Fruit fly (Drosophila melanogaster) whole organism, embryonic: ENCODE data around the gene trem.

Experiments
- Ada2b ChIP-seq: fragments of 200-800 bp; sonication (Bioruptor generic); IDR thresholded peaks from 2 replicates; pipeline ENCODE4 v1.3.6; 2022; ENCODE audit warnings: missing biosample characterization, missing genetic modification characterization
- Atf6 ChIP-seq: fragments of 200-800 bp; sonication (Bioruptor generic); IDR thresholded peaks from 2 replicates; pipeline ENCODE4 v1.3.6; 2022; ENCODE audit warnings: missing biosample characterization, missing genetic modification characterization
- Bgb ChIP-seq: fragments of 200-800 bp; sonication (Bioruptor generic); IDR thresholded peaks from 2 replicates; pipeline ENCODE4 v1.3.6; 2022; ENCODE audit warnings: missing biosample characterization, missing genetic modification characterization; ENCODE audit not compliant: partially characterized antibody
- CG10147 ChIP-seq: fragments of 200-800 bp; sonication (Bioruptor generic); optimal IDR thresholded peaks from 2 replicates; lab custom pipeline; 2019; ENCODE audit warnings: missing biosample characterization, mild to moderate bottlenecking, missing genetic modification characterization, moderate library complexity
- CG10431 ChIP-seq: fragments of 200-800 bp; sonication (Bioruptor generic); optimal IDR thresholded peaks from 3 replicates; lab custom pipeline; 2018; ENCODE audit warnings: missing biosample characterization, mild to moderate bottlenecking, missing genetic modification characterization
- CG10543 ChIP-seq: fragments of 200-800 bp; sonication (Bioruptor generic); optimal IDR thresholded peaks from 3 replicates; lab custom pipeline; 2017; ENCODE audit warnings: missing biosample characterization, mild to moderate bottlenecking, missing genetic modification characterization, moderate library complexity
- CG11247 ChIP-seq: fragments of 200-800 bp; sonication (Bioruptor generic); IDR thresholded peaks from 2 replicates; pipeline ENCODE4 v1.3.6; 2022; ENCODE audit warnings: missing biosample characterization, missing genetic modification characterization
- CG11695 ChIP-seq: fragments of 200-800 bp; sonication (Bioruptor generic); IDR thresholded peaks from 3 replicates; pipeline ENCODE4 v1.3.6; 2022; ENCODE audit warnings: missing biosample characterization, missing genetic modification characterization
- CG12769 ChIP-seq: fragments of 200-800 bp; sonication (Bioruptor generic); optimal IDR thresholded peaks from 2 replicates; lab custom pipeline; 2019; ENCODE audit warnings: missing biosample characterization, mild to moderate bottlenecking, missing genetic modification characterization, moderate library complexity
- CG17568 ChIP-seq: fragments of 200-800 bp; sonication (Bioruptor generic); optimal IDR thresholded peaks from 2 replicates; lab custom pipeline; 2018; ENCODE audit warnings: missing biosample characterization, mild to moderate bottlenecking, missing genetic modification characterization, moderate library complexity
- CG17612 ChIP-seq: fragments of 200-800 bp; sonication (Bioruptor generic); IDR thresholded peaks from 2 replicates; pipeline ENCODE4 v1.3.6; 2022; ENCODE audit warnings: missing biosample characterization, missing genetic modification characterization
- CG2116 ChIP-seq: fragments of 200-800 bp; sonication (Bioruptor generic); optimal IDR thresholded peaks from 3 replicates; lab custom pipeline; 2018; ENCODE audit warnings: missing biosample characterization, mild to moderate bottlenecking, missing genetic modification characterization
- CG30403 ChIP-seq: fragments of 200-800 bp; sonication (Bioruptor generic); optimal IDR thresholded peaks from 3 replicates; lab custom pipeline; 2016; ENCODE audit warnings: missing biosample characterization, missing genetic modification characterization
- CG31224 ChIP-seq: fragments of 200-800 bp; sonication (Bioruptor generic); IDR thresholded peaks from 2 replicates; pipeline ENCODE4 v1.3.6; 2022; ENCODE audit warnings: missing biosample characterization, missing genetic modification characterization
- CG31388 ChIP-seq: fragments of 200-800 bp; sonication (Bioruptor generic); optimal IDR thresholded peaks from 2 replicates; lab custom pipeline; 2016; ENCODE audit warnings: missing biosample characterization, missing genetic modification characterization
- CG32767 ChIP-seq: fragments of 200-800 bp; sonication (Bioruptor generic); IDR thresholded peaks from 2 replicates; pipeline ENCODE4 v1.3.6; 2022; ENCODE audit warnings: missing biosample characterization, missing genetic modification characterization
- CG3281 ChIP-seq: fragments of 200-800 bp; sonication (Bioruptor generic); optimal IDR thresholded peaks from 3 replicates; lab custom pipeline; 2017; ENCODE audit warnings: missing biosample characterization, mild to moderate bottlenecking, missing genetic modification characterization
- CG33557 ChIP-seq: fragments of 200-800 bp; sonication (Bioruptor generic); optimal IDR thresholded peaks from 2 replicates; lab custom pipeline; 2019; ENCODE audit warnings: missing biosample characterization, mild to moderate bottlenecking, missing genetic modification characterization, moderate library complexity
- CG4820 ChIP-seq: fragments of 200-800 bp; sonication (Bioruptor generic); optimal IDR thresholded peaks from 3 replicates; lab custom pipeline; 2016; ENCODE audit warnings: missing biosample characterization, missing genetic modification characterization
- CG6654 ChIP-seq: fragments of 200-800 bp; sonication (Bioruptor generic); optimal IDR thresholded peaks from 2 replicates; lab custom pipeline; 2017; ENCODE audit warnings: missing biosample characterization, mild to moderate bottlenecking, missing genetic modification characterization
- CG7357 ChIP-seq: fragments of 200-800 bp; sonication (Bioruptor generic); IDR thresholded peaks from 3 replicates; pipeline ENCODE4 v1.3.6; 2022; ENCODE audit warnings: missing biosample characterization, missing genetic modification characterization
- CG7786 ChIP-seq: fragments of 200-800 bp; sonication (Bioruptor generic); optimal IDR thresholded peaks from 2 replicates; lab custom pipeline; 2016; ENCODE audit warnings: missing biosample characterization, missing genetic modification characterization
- CG9727 ChIP-seq: fragments of 200-800 bp; sonication (Bioruptor generic); optimal IDR thresholded peaks from 3 replicates; lab custom pipeline; 2017; ENCODE audit warnings: missing biosample characterization, mild to moderate bottlenecking, missing genetic modification characterization
- D19A ChIP-seq: fragments of 200-800 bp; optimal IDR thresholded peaks from 3 replicates; lab custom pipeline; 2019; ENCODE audit warnings: missing biosample characterization, mild to moderate bottlenecking, missing genetic modification characterization, moderate library complexity
- Eip74EF ChIP-seq, 2 experiments: fragments of 200-800 bp in 1 of 2; fragments of >200 bp in 1 of 2; sonication (Bioruptor generic) in 1 of 2; optimal IDR thresholded peaks; 2 replicates each; lab custom pipeline; 2017 to 2019; ENCODE audit warnings: missing biosample characterization in 2 of 2, missing genetic modification characterization in 2 of 2, mild to moderate bottlenecking in 1 of 2, moderate library complexity in 1 of 2
- Ets65A ChIP-seq: fragments of 200-800 bp; sonication (Bioruptor generic); peaks from one replicate; lab custom pipeline; 2016; ENCODE audit warnings: missing biosample characterization, missing genetic modification characterization
- GATAe ChIP-seq: fragments of 200-800 bp; sonication (Bioruptor generic); conservative IDR thresholded peaks from 2 replicates; pipeline ENCODE4 v1.3.6; 2022; ENCODE audit warnings: missing biosample characterization, missing genetic modification characterization
- Gsc ChIP-seq: fragments of 200-800 bp; sonication (Bioruptor generic); IDR thresholded peaks from 2 replicates; pipeline ENCODE4 v1.3.6; 2022; ENCODE audit warnings: missing biosample characterization, missing genetic modification characterization
- H15 ChIP-seq: fragments of 200-800 bp; sonication (Bioruptor generic); IDR thresholded peaks from 3 replicates; pipeline ENCODE4 v1.3.6; 2022; ENCODE audit warnings: missing biosample characterization, missing genetic modification characterization
- Lpt ChIP-seq: fragments of >200 bp; optimal IDR thresholded peaks from 2 replicates; lab custom pipeline; 2018; ENCODE audit warnings: missing biosample characterization, missing genetic modification characterization
- NFAT ChIP-seq: fragments of 200-800 bp; sonication (Bioruptor generic); IDR thresholded peaks from 2 replicates; pipeline ENCODE4 v1.3.6; 2022; ENCODE audit warnings: missing biosample characterization, missing genetic modification characterization
- Stat92E ChIP-seq, 3 experiments: fragments of >200 bp in 2 of 3; fragments of 200-800 bp in 1 of 3; sonication (Bioruptor generic) in 1 of 3; optimal IDR thresholded peaks; 2 replicates each; lab custom pipeline; 2017 to 2019; ENCODE audit warnings: missing biosample characterization in 3 of 3, missing genetic modification characterization in 3 of 3, mild to moderate bottlenecking in 1 of 3, moderate library complexity in 1 of 3
- Trl ChIP-seq, 3 experiments: fragments of >200 bp in 2 of 3; fragments of 200-800 bp in 1 of 3; sonication (Bioruptor generic) in 1 of 3; optimal IDR thresholded peaks; 2 replicates in 1 of 3; 3 replicates in 2 of 3; lab custom pipeline; 2016 to 2017; ENCODE audit warnings: missing biosample characterization in 1 of 3, missing genetic modification characterization in 1 of 3
- Xbp1 ChIP-seq: fragments of 200-800 bp; sonication (Bioruptor generic); optimal IDR thresholded peaks from 3 replicates; lab custom pipeline; 2016; ENCODE audit warnings: missing biosample characterization, mild to moderate bottlenecking, missing genetic modification characterization
- Xrp1 ChIP-seq: fragments of 200-800 bp; sonication (Bioruptor generic); IDR thresholded peaks from 2 replicates; pipeline ENCODE4 v1.3.6; 2022; ENCODE audit warnings: missing biosample characterization, missing genetic modification characterization
- bcd ChIP-seq: fragments of 200-800 bp; sonication (Bioruptor generic); optimal IDR thresholded peaks from 2 replicates; lab custom pipeline; 2017; ENCODE audit warnings: missing biosample characterization, mild to moderate bottlenecking, missing genetic modification characterization
- btn ChIP-seq: fragments of 200-800 bp; sonication (Bioruptor generic); optimal IDR thresholded peaks from 2 replicates; lab custom pipeline; 2016; ENCODE audit warnings: missing biosample characterization, missing genetic modification characterization
- grn ChIP-seq: fragments of 200-800 bp; sonication (Bioruptor generic); optimal IDR thresholded peaks from 3 replicates; lab custom pipeline; 2017; ENCODE audit warnings: missing biosample characterization, missing genetic modification characterization
- gt ChIP-seq: fragments of 200-800 bp; sonication (Bioruptor generic); IDR thresholded peaks from 2 replicates; pipeline ENCODE4 v1.3.6; 2022; ENCODE audit warnings: missing biosample characterization, missing genetic modification characterization
- ham ChIP-seq: fragments of 200-800 bp; sonication (Bioruptor generic); IDR thresholded peaks from 2 replicates; pipeline ENCODE4 v1.3.6; 2022; ENCODE audit warnings: missing biosample characterization, missing genetic modification characterization
- luna ChIP-seq: fragments of 200-800 bp; sonication (Bioruptor generic); optimal IDR thresholded peaks from 2 replicates; lab custom pipeline; 2016; ENCODE audit warnings: missing biosample characterization, missing genetic modification characterization
- mirr ChIP-seq: fragments of 200-800 bp; sonication (Bioruptor generic); optimal IDR thresholded peaks from 3 replicates; lab custom pipeline; 2018; ENCODE audit warnings: missing biosample characterization, mild to moderate bottlenecking, missing genetic modification characterization
- nerfin-1 ChIP-seq: fragments of 200-800 bp; sonication (Bioruptor generic); optimal IDR thresholded peaks from 3 replicates; lab custom pipeline; 2019; ENCODE audit warnings: missing biosample characterization, mild to moderate bottlenecking, missing genetic modification characterization, moderate library complexity
- ro ChIP-seq: fragments of 200-800 bp; sonication (Bioruptor generic); IDR thresholded peaks from 2 replicates; pipeline ENCODE4 v1.3.6; 2022; ENCODE audit warnings: missing biosample characterization, missing genetic modification characterization
- sens ChIP-seq: fragments of 200-800 bp; sonication (Bioruptor generic); peaks from one replicate; lab custom pipeline; 2016; ENCODE audit warnings: missing biosample characterization, missing genetic modification characterization
- sug ChIP-seq: fragments of 200-800 bp; optimal IDR thresholded peaks from 2 replicates; lab custom pipeline; 2019; ENCODE audit warnings: missing biosample characterization, mild to moderate bottlenecking, missing genetic modification characterization, moderate library complexity
- tin ChIP-seq: fragments of 200-800 bp; sonication (Bioruptor generic); optimal IDR thresholded peaks from 3 replicates; lab custom pipeline; 2016; ENCODE audit warnings: missing biosample characterization, missing genetic modification characterization
- tio ChIP-seq: fragments of 200-800 bp; sonication (Bioruptor generic); optimal IDR thresholded peaks from 2 replicates; lab custom pipeline; 2017; ENCODE audit warnings: missing biosample characterization, missing genetic modification characterization, inconsistent platforms
- ttk ChIP-seq: fragments of 200-800 bp; sonication (Bioruptor generic); IDR thresholded peaks from 2 replicates; pipeline ENCODE4 v2.1.2; 2022; ENCODE audit warnings: missing biosample characterization, missing genetic modification characterization
- z ChIP-seq: fragments of 200-800 bp; sonication (Bioruptor generic); IDR thresholded peaks from 3 replicates; pipeline ENCODE4 v1.3.6; 2022; ENCODE audit warnings: missing biosample characterization, missing genetic modification characterization

trem gene

DNA sequence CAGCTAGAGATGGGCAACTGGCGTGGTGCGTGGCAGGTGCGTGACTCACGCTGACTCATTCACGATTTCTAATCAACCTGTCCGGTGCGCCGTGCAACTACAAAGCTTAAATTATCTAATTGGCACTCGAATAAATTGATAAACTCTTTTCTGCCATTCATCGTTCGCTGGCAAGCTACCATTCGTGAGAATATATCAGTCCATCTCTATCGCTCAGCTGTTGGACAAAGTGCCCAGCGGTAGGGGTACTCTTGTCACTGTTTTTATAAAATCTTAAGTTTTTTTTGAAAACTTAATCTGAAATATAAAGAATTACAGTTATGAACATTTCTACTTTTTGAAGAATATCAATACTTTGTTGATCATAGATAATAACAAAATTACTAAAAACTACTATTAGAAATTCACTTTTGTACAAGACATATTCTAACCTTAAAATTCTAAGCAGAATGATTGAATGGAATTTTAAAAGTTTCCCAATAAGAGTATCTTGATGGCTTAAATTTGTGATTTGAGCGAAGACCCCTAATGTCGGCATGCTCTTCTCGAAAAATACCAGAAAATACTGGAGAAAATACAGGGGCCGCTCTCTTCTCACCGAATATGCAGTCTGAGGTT is 9.8 kb downstream of the trem start, which contains the start of the genes PIG-L and psidin (continued):
- TF ChIP-seq CG7786 (GFP tag; lab: Kevin White, UChicago) (peak; percentile 75), grn (GFP tag; lab: Kevin White, UChicago) (peak; percentile 6), Trl (optimal IDR thresholded peaks at IDR 0.05; lab: Kevin White, UChicago) (peak in 1 of 2 experiments; percentile 14), Trl (GFP tag; optimal IDR thresholded peaks at IDR 0.05; lab: Kevin White, UChicago) (peak; percentile 71), CG31388 (GFP tag; lab: Kevin White, UChicago) (peak; percentile 34), sug (tag; lab: Kevin White, UChicago) (peak; percentile 80), CG12769 (tag; lab: Kevin White, UChicago) (no peak), CG33557 (GFP tag; lab: Kevin White, UChicago) (peak; percentile 84), Ets65A (GFP tag; lab: Kevin White, UChicago) (peak; percentile 98), Xbp1 (GFP tag; lab: Kevin White, UChicago) (peak; percentile 88), z (GFP tag; lab: Robert Waterston, UW) (no peak), CG2116 (GFP tag; lab: Kevin White, UChicago) (peak; percentile 68), Gsc (GFP tag; lab: Robert Waterston, UW) (0 out of 2 replicates have a peak, but pooled peaks have one; percentile 34), Eip74EF (GFP tag; optimal IDR thresholded peaks at IDR 0.05; lab: Kevin White, UChicago) (no peak), GATAe (GFP tag; lab: Robert Waterston, UW) (peak; percentile 22; the same call in 1 of the 2 replicates), gt (GFP tag; lab: Robert Waterston, UW) (peak; percentile 32), sens (GFP tag; lab: Kevin White, UChicago) (peak; percentile 97), CG10147 (no peak), CG3281 (GFP tag; lab: Kevin White, UChicago) (peak; percentile 78), CG10543 (GFP tag; lab: Kevin White, UChicago) (no peak), NFAT (GFP tag; lab: Robert Waterston, UW) (peak; percentile 60), ttk (GFP tag; lab: Robert Waterston, UW) (peak; percentile 40), CG9727 (peak; percentile 82), luna (GFP tag; lab: Kevin White, UChicago) (peak; percentile 62), mirr (GFP tag; lab: Kevin White, UChicago) (no peak), nerfin-1 (tag; lab: Kevin White, UChicago) (peak; percentile 85), CG30403 (peak; percentile 94), CG7357 (GFP tag; lab: Robert Waterston, UW) (peak; percentile 61; the same call in 2 of the 3 replicates), Bgb (GFP tag; lab: Robert Waterston, UW) (peak; percentile 93), CG10431 (GFP tag; lab: Kevin White, UChicago) (peak; percentile 60), ro (GFP tag; lab: Robert Waterston, UW) (no peak), CG17568 (no peak), CG11247 (GFP tag; lab: Robert Waterston, UW) (peak; percentile 60; the same call in 1 of the 2 replicates), ham (no peak), CG6654 (GFP tag; lab: Kevin White, UChicago) (peak; percentile 18), Xrp1 (GFP tag; lab: Robert Waterston, UW) (peak; percentile 53; the same call in 1 of the 2 replicates), Lpt (no peak), CG31224 (no peak; the same call in 1 of the 2 replicates), CG11695 (peak; percentile 71), H15 (peak; percentile 21; the same call in 1 of the 3 replicates), CG4820 (peak; percentile 67), bcd (GFP tag; lab: Kevin White, UChicago) (peak; percentile 71), D19A (tag; lab: Kevin White, UChicago) (no peak), CG17612 (GFP tag; lab: Robert Waterston, UW) (no peak), Stat92E (GFP tag; optimal IDR thresholded peaks at IDR 0.05; lab: Kevin White, UChicago) (peak in 1 of 3 experiments; percentile 77), btn (no peak), tin (GFP tag; lab: Kevin White, UChicago) (peak; percentile 73), CG32767 (GFP tag; lab: Robert Waterston, UW) (peak; percentile 66; the same call in 1 of the 2 replicates), tio (GFP tag; lab: Kevin White, UChicago) (peak; percentile 89), Ada2b (GFP tag; lab: Robert Waterston, UW) (peak; percentile 53), Atf6 (GFP tag; lab: Robert Waterston, UW) (0 out of 2 replicates have a peak, but pooled peaks have one; percentile 11)
